Fruit fly (Drosophila melanogaster): ENCODE measurements around the gene AdoR.

Gene AdoR

DNA sequence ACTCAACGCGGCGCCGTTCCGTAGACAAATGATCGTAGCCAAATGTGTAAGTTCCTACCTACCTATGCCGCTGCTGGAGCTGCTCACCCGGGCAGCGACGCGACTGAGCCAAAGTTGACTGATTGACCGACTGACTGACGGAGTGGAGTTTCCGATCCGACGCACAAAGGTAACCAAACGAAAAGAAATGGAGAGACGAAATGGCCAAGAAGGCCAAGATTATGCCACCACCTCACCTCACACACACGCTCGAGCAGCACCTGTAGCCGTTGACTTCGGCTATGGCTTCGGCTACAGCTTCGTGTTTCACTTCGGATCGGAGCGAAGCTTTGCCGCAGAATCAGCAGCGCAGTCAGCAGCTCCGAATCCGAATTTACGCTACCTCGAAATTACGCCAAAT is 41.6 kb upstream of the AdoR start, which contains the start of gene CG9747 (continued):
- TF ChIP-seq kni (GFP tag; optimal IDR thresholded peaks at IDR 0.05): peak; percentile 45
- TF ChIP-seq sqz (GFP tag; optimal IDR thresholded peaks at IDR 0.05): no peak
- peak; percentile 98 for TF ChIP-seq CG8281 (tag; optimal IDR thresholded peaks at IDR 0.05)
- TF ChIP-seq abd-A (tag; optimal IDR thresholded peaks at IDR 0.05): peak; percentile 58
- 0 out of 3 replicates have a peak, but pooled peaks have one; percentile 25 for TF ChIP-seq zen2 (GFP tag; IDR thresholded peaks at IDR 0.05; ENCODE audit: partially characterized antibody)
- no peak for TF ChIP-seq lbe (GFP tag; optimal IDR thresholded peaks at IDR 0.05)
- peak; percentile 28; the same call in 1 of the 2 replicates for TF ChIP-seq bbx (GFP tag; IDR thresholded peaks at IDR 0.05; ENCODE audit: partially characterized antibody)
- TF ChIP-seq pan (optimal IDR thresholded peaks at IDR 0.05): no peak
- TF ChIP-seq pan (GFP tag; optimal IDR thresholded peaks at IDR 0.05 in 1 of 2, IDR thresholded peaks at IDR 0.05 in 1 of 2): no peak
- peak; percentile 4; the same call in 1 of the 2 replicates for TF ChIP-seq CG9932 (GFP tag; IDR thresholded peaks at IDR 0.05)
- peak; percentile 92 for TF ChIP-seq pros (GFP tag; optimal IDR thresholded peaks at IDR 0.05)
- no peak for TF ChIP-seq CG10462 (GFP tag; optimal IDR thresholded peaks at IDR 0.05)
- peak in 1 of 2 experiments; percentile 41 for TF ChIP-seq Hr78 (GFP tag; optimal IDR thresholded peaks at IDR 0.05)
- peak; percentile 11 for TF ChIP-seq CG13296 (GFP tag; optimal IDR thresholded peaks at IDR 0.05)

DNA sequence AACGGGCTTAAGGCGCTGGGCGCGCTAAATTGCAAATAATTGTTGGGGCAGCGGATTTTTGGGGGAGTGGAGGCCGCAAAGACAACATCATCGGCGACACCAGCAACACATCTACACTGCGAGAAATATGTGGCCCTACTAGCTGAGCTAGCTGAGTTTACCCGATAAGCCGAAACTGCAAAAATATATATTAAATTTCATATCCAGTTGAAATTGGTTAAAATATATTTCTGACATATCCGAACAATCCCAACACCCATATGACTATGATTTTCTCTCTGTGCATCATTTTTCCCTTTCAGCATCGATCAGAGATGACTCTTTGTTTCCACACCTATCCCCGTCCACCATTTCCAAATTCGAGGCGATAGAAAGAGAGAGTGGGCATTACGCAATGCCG is 40.4 kb upstream of the AdoR start:
- peak; percentile 33 for TF ChIP-seq CG8281 (tag; optimal IDR thresholded peaks at IDR 0.05)
- no peak for TF ChIP-seq CG7987 (GFP tag; optimal IDR thresholded peaks at IDR 0.05)
- peak; percentile 61 for TF ChIP-seq CG6254 (GFP tag; optimal IDR thresholded peaks at IDR 0.05)
- TF ChIP-seq GATAe (GFP tag; conservative IDR thresholded peaks at IDR 0.05): 0 out of 2 replicates have a peak, but pooled peaks have one; percentile 9
- TF ChIP-seq Dad (GFP tag; optimal IDR thresholded peaks at IDR 0.05): peak; percentile 68
- peak; percentile 72; the same call in 2 of the 3 replicates for TF ChIP-seq jigr1 (GFP tag; IDR thresholded peaks at IDR 0.05)
- TF ChIP-seq stc (GFP tag; IDR thresholded peaks at IDR 0.05): peak; percentile 67
- TF ChIP-seq dm (GFP tag; optimal IDR thresholded peaks at IDR 0.05): no peak
- peak; percentile 53 for TF ChIP-seq Hr3 (GFP tag; optimal IDR thresholded peaks at IDR 0.05)
- peak; percentile 58 for TF ChIP-seq nerfin-1 (tag; optimal IDR thresholded peaks at IDR 0.05)
- TF ChIP-seq CG4424 (GFP tag; optimal IDR thresholded peaks at IDR 0.05): peak; percentile 62
- peak; percentile 3 for TF ChIP-seq CTCF (GFP tag; optimal IDR thresholded peaks at IDR 0.05)
- no peak for TF ChIP-seq Neu2 (GFP tag; optimal IDR thresholded peaks at IDR 0.05; ENCODE audit: borderline replicate concordance)
- TF ChIP-seq H2.0 (GFP tag; IDR thresholded peaks at IDR 0.05): peak; percentile 73
- TF ChIP-seq Fer1 (GFP tag; optimal IDR thresholded peaks at IDR 0.05): peak; percentile 78
- peak; percentile 19 for TF ChIP-seq Lhr (GFP tag; optimal IDR thresholded peaks at IDR 0.05)
- TF ChIP-seq CG12744 (GFP tag; optimal IDR thresholded peaks at IDR 0.05): no peak
- TF ChIP-seq ssp (GFP tag; IDR thresholded peaks at IDR 0.05): peak; percentile 72
- peak; percentile 77 for TF ChIP-seq CG32532 (GFP tag; IDR thresholded peaks at IDR 0.05)
- no peak for TF ChIP-seq CG15073 (GFP tag; optimal IDR thresholded peaks at IDR 0.05)
- peak; percentile 39 for TF ChIP-seq maf-S (GFP tag; optimal IDR thresholded peaks at IDR 0.05)
- no peak for TF ChIP-seq z (GFP tag; IDR thresholded peaks at IDR 0.05)
- TF ChIP-seq CG4282 (GFP tag; optimal IDR thresholded peaks at IDR 0.05): no peak
- peak; percentile 22 for TF ChIP-seq CG12236 (GFP tag; optimal IDR thresholded peaks at IDR 0.05)
- TF ChIP-seq ac (GFP tag; optimal IDR thresholded peaks at IDR 0.05): no peak
- TF ChIP-seq CG10654 (GFP tag; optimal IDR thresholded peaks at IDR 0.05): peak; percentile 52
- no peak for TF ChIP-seq Hand (GFP tag; optimal IDR thresholded peaks at IDR 0.05)
- peak; percentile 52; the same call in 1 of the 2 replicates for TF ChIP-seq Gsc (GFP tag; IDR thresholded peaks at IDR 0.05)
- peak; percentile 62 for TF ChIP-seq onecut (GFP tag; IDR thresholded peaks at IDR 0.05)
- TF ChIP-seq CG9876 (GFP tag; optimal IDR thresholded peaks at IDR 0.05): no peak
- TF ChIP-seq unpg (GFP tag; optimal IDR thresholded peaks at IDR 0.05): peak; percentile 79
- TF ChIP-seq CG42726 (GFP tag; IDR thresholded peaks at IDR 0.05; ENCODE audit: partially characterized antibody): no peak
- TF ChIP-seq dmrt99B (tag; optimal IDR thresholded peaks at IDR 0.05): peak; percentile 84
- TF ChIP-seq Deaf1 (tag; optimal IDR thresholded peaks at IDR 0.05): peak; percentile 33
- TF ChIP-seq Vsx1 (GFP tag; optimal IDR thresholded peaks at IDR 0.05): peak; percentile 66
- TF ChIP-seq gfzf (GFP tag; optimal IDR thresholded peaks at IDR 0.05): no peak
- peak; percentile 52 for TF ChIP-seq Hmr (GFP tag; optimal IDR thresholded peaks at IDR 0.05)

Data from whole organism, embryonic.